Worm (Caenorhabditis elegans) whole organism, early embryonic: ENCODE measurements around the gene srw-26.

ENCODE experiments used
- B0310.2 ChIP-seq: sonication (generic microtip); optimal IDR thresholded peaks from 2 replicates; lab custom pipeline; 2016; ENCODE audit warnings: mild to moderate bottlenecking, missing genetic modification characterization, missing compliant biosample characterization
- ama-1 ChIP-seq: fragments of 150-350 bp; optimal IDR thresholded peaks from 2 replicates; lab custom pipeline; 2014
- ceh-36 ChIP-seq: sonication (generic microtip); optimal IDR thresholded peaks from 2 replicates; lab custom pipeline; 2016; ENCODE audit warnings: missing genetic modification characterization, inconsistent platforms, missing compliant biosample characterization
- scrt-1 ChIP-seq: fragments of 200-800 bp; sonication (Bioruptor generic); IDR thresholded peaks from 2 replicates; pipeline ENCODE4 v1.3.6; 2022; ENCODE audit warnings: missing genetic modification characterization, missing compliant biosample characterization
- tra-4 ChIP-seq: sonication (generic microtip); optimal IDR thresholded peaks from 2 replicates; lab custom pipeline; 2017; ENCODE audit warnings: missing genetic modification characterization, missing compliant biosample characterization

ce11 chrV:15924307-15924706 is 8.0 kb downstream of the srw-26 start, which contains the start of gene nhr-108:
- no peak for TF ChIP-seq ama-1 (lab: Kevin White, UChicago)
- TF ChIP-seq tra-4 (tag; lab: Kevin White, UChicago) = no peak
- no peak for TF ChIP-seq ceh-36 (tag; lab: Kevin White, UChicago)
- no peak for TF ChIP-seq B0310.2 (tag; lab: Kevin White, UChicago)
- no peak for TF ChIP-seq scrt-1 (GFP tag; lab: Robert Waterston, UW)
